Worm (Caenorhabditis elegans) whole organism, early embryonic: ENCODE results near the gene ZK546.2.

Experiments
- F13C5.2 ChIP-seq: sonication (generic microtip); optimal IDR thresholded peaks from 2 replicates; lab custom pipeline; 2017; ENCODE audit warnings: mild to moderate bottlenecking, missing genetic modification characterization, inconsistent platforms, missing compliant biosample characterization
- ama-1 ChIP-seq: fragments of 150-350 bp; optimal IDR thresholded peaks from 2 replicates; lab custom pipeline; 2014
- ceh-36 ChIP-seq: sonication (generic microtip); optimal IDR thresholded peaks from 2 replicates; lab custom pipeline; 2016; ENCODE audit warnings: missing genetic modification characterization, inconsistent platforms, missing compliant biosample characterization
- ets-7 ChIP-seq: sonication (generic microtip); optimal IDR thresholded peaks from 2 replicates; lab custom pipeline; 2016; ENCODE audit warnings: missing genotype, missing genetic modification characterization, missing compliant biosample characterization
- flt-1 ChIP-seq: fragments of 200-800 bp; sonication (Bioruptor generic); IDR thresholded peaks from 2 replicates; pipeline ENCODE4 v1.3.6; 2022; ENCODE audit warnings: missing genetic modification characterization, missing compliant biosample characterization
- hmbx-1 ChIP-seq: sonication (generic microtip); optimal IDR thresholded peaks from 2 replicates; lab custom pipeline; 2016; ENCODE audit warnings: mild to moderate bottlenecking, missing genetic modification characterization, missing compliant biosample characterization
- hnd-1 ChIP-seq: sonication (generic microtip); optimal IDR thresholded peaks from 2 replicates; lab custom pipeline; 2016; ENCODE audit warnings: missing genetic modification characterization, missing compliant biosample characterization
- pes-1 ChIP-seq: fragments of 200-800 bp; sonication (Bioruptor generic); IDR thresholded peaks from 2 replicates; pipeline ENCODE4 v1.3.6; 2022; ENCODE audit warnings: missing genetic modification reagents, missing genetic modification characterization, missing compliant biosample characterization
- scrt-1 ChIP-seq: fragments of 200-800 bp; sonication (Bioruptor generic); IDR thresholded peaks from 2 replicates; pipeline ENCODE4 v1.3.6; 2022; ENCODE audit warnings: missing genetic modification characterization, missing compliant biosample characterization
- sea-1 ChIP-seq: fragments of 200-800 bp; sonication (Bioruptor generic); conservative IDR thresholded peaks from 2 replicates; pipeline ENCODE4 v1.3.6; 2022; ENCODE audit warnings: missing genetic modification characterization, missing compliant biosample characterization
- tbx-11 ChIP-seq: fragments of 200-800 bp; sonication (Bioruptor generic); IDR thresholded peaks from 2 replicates; pipeline ENCODE4 v1.3.6; 2022; ENCODE audit warnings: missing genetic modification characterization, missing compliant biosample characterization
- tra-4 ChIP-seq: sonication (generic microtip); optimal IDR thresholded peaks from 2 replicates; lab custom pipeline; 2017; ENCODE audit warnings: missing genetic modification characterization, missing compliant biosample characterization

- TF ChIP-seq flt-1 (GFP tag; lab: Robert Waterston, UW) (no peak), ceh-36 (tag; lab: Kevin White, UChicago) (no peak), ets-7 (tag; lab: Kevin White, UChicago) (no peak), ama-1 (lab: Kevin White, UChicago) (no peak), F13C5.2 (tag; lab: Kevin White, UChicago) (no peak), hnd-1 (no peak), tbx-11 (no peak), hmbx-1 (no peak), tra-4 (no peak), pes-1 (GFP tag; lab: Robert Waterston, UW) (no peak), sea-1 (GFP tag; lab: Robert Waterston, UW) (no peak), scrt-1 (GFP tag; lab: Robert Waterston, UW) (no peak)
Measured at ce11 chrII:4953289-4953688, 7.5 kb downstream of the ZK546.2 start, which contains the start of gene ndx-3.
